Worm (Caenorhabditis elegans): ENCODE results near the gene sra-9.

The sra-9 gene

DNA sequence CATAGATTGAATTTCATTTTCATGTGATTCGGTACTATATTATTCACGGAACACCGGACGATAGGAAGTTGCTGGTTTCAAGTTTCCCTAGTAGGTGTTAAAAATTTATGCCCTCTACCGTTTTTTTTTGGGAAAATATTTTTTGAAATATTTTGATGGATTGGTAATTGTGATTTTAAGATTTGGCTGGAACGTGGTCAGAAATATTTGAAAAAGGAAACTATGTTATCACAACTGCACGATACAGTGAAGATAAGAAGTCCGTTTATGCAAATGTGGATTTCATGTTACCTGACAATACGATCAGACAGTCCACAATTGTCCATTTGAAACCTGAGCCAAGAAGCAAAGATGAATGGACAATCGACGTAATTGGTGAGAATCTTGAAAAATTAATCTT, 9.1 kb upstream of the sra-9 start, which contains the start of gene AH6.17:
TSS of gene AH6.17 (plus strand) at position 185 of the 400 bp plus-strand sequence.
- no peak for TF ChIP-seq alr-1 (tag; optimal IDR thresholded peaks at IDR 0.05; ENCODE audit: borderline replicate concordance)
- no peak for TF ChIP-seq ces-1 (GFP tag; optimal IDR thresholded peaks at IDR 0.05)
- no peak for TF ChIP-seq sup-37 (GFP tag; optimal IDR thresholded peaks at IDR 0.05)
- no peak for TF ChIP-seq zag-1 (tag; optimal IDR thresholded peaks at IDR 0.05)
- TF ChIP-seq nhr-20 (tag; optimal IDR thresholded peaks at IDR 0.05), result no peak
- TF ChIP-seq tlp-1 (tag; optimal IDR thresholded peaks at IDR 0.05), result no peak
- no peak for TF ChIP-seq jun-1 (tag; optimal IDR thresholded peaks at IDR 0.05)
- TF ChIP-seq lin-14 (GFP tag; optimal IDR thresholded peaks at IDR 0.05), result no peak
- no peak for TF ChIP-seq elt-2 (tag; optimal IDR thresholded peaks at IDR 0.05)
- TF ChIP-seq unc-86 (tag; optimal IDR thresholded peaks at IDR 0.05), result no peak
- no peak for TF ChIP-seq efl-1 (optimal IDR thresholded peaks at IDR 0.05)
- no peak for TF ChIP-seq efl-1 (GFP tag; optimal IDR thresholded peaks at IDR 0.05 in 1 of 2)
- TF ChIP-seq pag-3 (tag; optimal IDR thresholded peaks at IDR 0.05; ENCODE audit: borderline replicate concordance, insufficient read depth), result no peak
- TF ChIP-seq nhr-76 (tag; optimal IDR thresholded peaks at IDR 0.05), result no peak
- no peak for TF ChIP-seq fkh-10 (GFP tag; optimal IDR thresholded peaks at IDR 0.05)
- no peak for TF ChIP-seq aly-2 (tag; optimal IDR thresholded peaks at IDR 0.05)
- no peak for TF ChIP-seq grh-1 (GFP tag; IDR thresholded peaks at IDR 0.05)
- no peak for TF ChIP-seq lin-15B (tag; optimal IDR thresholded peaks at IDR 0.05)

DNA sequence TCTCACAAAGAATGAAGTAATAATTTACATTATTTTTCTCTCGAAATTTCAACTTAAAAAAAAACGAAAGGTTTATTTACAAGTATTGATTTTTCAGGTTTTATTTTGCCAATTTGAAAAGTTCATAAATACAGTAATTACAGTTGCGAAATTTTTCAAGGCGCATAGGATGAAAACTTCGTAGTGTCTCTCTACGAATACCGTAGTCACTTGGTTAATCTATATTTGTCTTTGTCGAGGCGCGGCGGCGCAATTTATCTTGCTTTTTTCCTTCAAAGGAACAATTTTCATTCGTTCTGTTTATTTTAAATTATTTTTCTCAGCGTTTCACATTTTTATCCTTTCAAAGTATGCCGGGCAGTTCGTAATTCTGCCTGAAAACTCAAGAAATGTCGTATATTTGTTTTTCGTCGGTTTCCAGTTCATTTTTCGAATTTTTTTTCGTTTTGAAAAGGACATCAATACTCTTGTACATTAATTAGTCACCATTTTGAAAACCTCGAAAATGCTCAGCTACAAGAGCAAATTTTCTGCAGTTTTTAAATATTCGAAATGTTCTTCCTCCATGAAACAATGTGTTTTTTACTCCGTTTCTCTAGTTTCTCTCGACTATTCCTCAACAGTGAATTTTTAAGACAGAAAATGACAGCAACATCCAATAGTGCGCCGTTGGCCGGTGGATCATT, 8.4 kb upstream of the sra-9 start, which contains the start of gene mex-6:
TSS of gene mex-6 (plus strand) at position 636 of the 686 bp plus-strand sequence.
- TF ChIP-seq ets-5 (GFP tag; IDR thresholded peaks at IDR 0.05) (no peak), nhr-76 (tag; optimal IDR thresholded peaks at IDR 0.05) (no peak), nhr-20 (tag; optimal IDR thresholded peaks at IDR 0.05) (no peak), dpl-1 (GFP tag; optimal IDR thresholded peaks at IDR 0.05) (no peak), fkh-8 (tag; optimal IDR thresholded peaks at IDR 0.05) (no peak), nhr-77 (tag; optimal IDR thresholded peaks at IDR 0.05) (no peak), snpc-4 (tag; optimal IDR thresholded peaks at IDR 0.05) (no peak), jun-1 (tag; optimal IDR thresholded peaks at IDR 0.05) (no peak), lin-13 (GFP tag; optimal IDR thresholded peaks at IDR 0.05) (no peak), nhr-19 (GFP tag; conservative IDR thresholded peaks at IDR 0.05) (no peak), unc-30 (tag; optimal IDR thresholded peaks at IDR 0.05) (no peak), C16A3.4 (tag; optimal IDR thresholded peaks at IDR 0.05) (no peak), ceh-82 (tag; optimal IDR thresholded peaks at IDR 0.05) (no peak), grh-1 (GFP tag; IDR thresholded peaks at IDR 0.05) (no peak), sptf-1 (tag; optimal IDR thresholded peaks at IDR 0.05) (no peak), tlp-1 (tag; optimal IDR thresholded peaks at IDR 0.05) (no peak), ces-1 (GFP tag; optimal IDR thresholded peaks at IDR 0.05) (no peak), nhr-12 (tag; optimal IDR thresholded peaks at IDR 0.05) (no peak)

DNA sequence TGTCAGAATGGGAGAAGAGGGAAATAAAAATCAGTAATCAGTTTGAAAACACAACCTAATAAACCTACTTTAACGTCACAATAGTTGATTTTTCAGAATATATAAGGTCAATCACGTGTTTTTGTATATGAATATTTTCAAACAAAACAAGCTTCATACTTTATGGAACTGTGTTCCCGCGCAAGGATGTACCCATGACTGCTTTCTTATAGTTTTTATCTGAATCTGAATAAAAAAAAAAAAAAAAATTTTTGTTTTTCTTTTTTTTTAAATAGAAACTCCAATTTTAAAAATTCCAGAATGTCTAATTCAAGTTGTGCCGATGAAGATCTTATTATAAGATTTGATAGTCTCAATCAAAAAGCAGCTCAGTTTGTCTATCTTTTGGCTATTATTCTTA, 3.6 kb upstream of the sra-9 start, which contains the start of gene sra-2:
TSS of gene sra-2 (plus strand) at position 301 of the 400 bp plus-strand sequence.
- TF ChIP-seq fkh-8 (tag; optimal IDR thresholded peaks at IDR 0.05), result no peak
- no peak for TF ChIP-seq hlh-17 (GFP tag; optimal IDR thresholded peaks at IDR 0.05; ENCODE audit: borderline replicate concordance)
- no peak for TF ChIP-seq elt-2 (tag; optimal IDR thresholded peaks at IDR 0.05)
- no peak for TF ChIP-seq mdl-1 (tag; optimal IDR thresholded peaks at IDR 0.05)
- TF ChIP-seq zip-4 (GFP tag; optimal IDR thresholded peaks at IDR 0.05), result no peak

DNA sequence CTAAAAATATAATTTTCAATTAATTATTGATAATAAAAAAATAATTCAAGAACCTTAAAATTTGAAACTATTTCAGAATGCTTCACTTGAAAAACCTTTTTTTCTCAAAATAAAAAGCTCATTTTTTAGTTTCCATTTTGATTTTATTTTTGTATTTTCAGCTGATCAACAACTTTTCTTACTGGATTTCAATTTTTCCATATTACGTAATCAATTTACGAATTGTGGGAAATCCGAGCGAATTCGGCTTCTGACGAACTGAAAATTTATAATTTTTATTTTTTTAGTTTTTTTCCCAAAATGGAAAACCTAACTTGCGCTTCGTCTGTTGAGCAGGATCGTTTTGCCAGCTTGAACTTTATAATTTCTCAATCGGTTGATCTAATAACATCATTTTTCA, 5.3 kb downstream of the sra-9 start, which contains the start of gene sra-8:
TSS of gene sra-8 (plus strand) at position 301 of the 400 bp plus-strand sequence.
- TF ChIP-seq efl-1 (optimal IDR thresholded peaks at IDR 0.05) (no peak), efl-1 (GFP tag; optimal IDR thresholded peaks at IDR 0.05 in 1 of 2) (no peak), nhr-237 (tag; optimal IDR thresholded peaks at IDR 0.05) (no peak), egl-13 (tag; optimal IDR thresholded peaks at IDR 0.05) (no peak), sup-37 (GFP tag; optimal IDR thresholded peaks at IDR 0.05) (no peak), vab-15 (tag; optimal IDR thresholded peaks at IDR 0.05) (no peak), nhr-12 (tag; optimal IDR thresholded peaks at IDR 0.05) (no peak), ces-1 (GFP tag; optimal IDR thresholded peaks at IDR 0.05) (no peak), fkh-8 (tag; optimal IDR thresholded peaks at IDR 0.05) (no peak), nhr-90 (tag; optimal IDR thresholded peaks at IDR 0.05; ENCODE audit: poor library complexity) (no peak), elt-2 (tag; optimal IDR thresholded peaks at IDR 0.05) (no peak), skn-1 (tag; optimal IDR thresholded peaks at IDR 0.05) (no peak), nhr-85 (tag) (no peak), C04F5.9 (tag; optimal IDR thresholded peaks at IDR 0.05) (no peak)

All from whole organism, L1 larva.